Worm (Caenorhabditis elegans) whole organism, young adult: ENCODE results near the gene C31C9.9.

Experiments used
- B0336.3 ChIP-seq: fragments of 200-800 bp; sonication (Bioruptor generic); IDR thresholded peaks from 2 replicates; pipeline ENCODE4 v1.3.6; 2022; ENCODE audit warnings: missing genetic modification characterization, missing compliant biosample characterization
- ama-1 ChIP-seq, 3 experiments: fragments of 150-350 bp in 1 of 3; sonication (generic microtip) in 2 of 3; optimal IDR thresholded peaks; 2 replicates each; lab custom pipeline; 2014 to 2018; ENCODE audit warnings: missing biosample characterization in 2 of 3, missing genetic modification characterization in 2 of 3, missing genetic modification reagents in 2 of 3
- aptf-2 ChIP-seq: fragments of 200-800 bp; sonication (Bioruptor generic); conservative IDR thresholded peaks from 2 replicates; pipeline ENCODE4 v1.3.6; 2022; ENCODE audit warnings: missing genetic modification reagents, missing genetic modification characterization, missing compliant biosample characterization
- ccch-3 ChIP-seq: fragments of 200-800 bp; sonication (Bioruptor generic); optimal IDR thresholded peaks from 2 replicates; lab custom pipeline; 2018; ENCODE audit warnings: mild to moderate bottlenecking, missing genetic modification characterization, missing compliant biosample characterization
- madf-3 ChIP-seq: fragments of 200-800 bp; sonication (Bioruptor generic); IDR thresholded peaks from 2 replicates; pipeline ENCODE4 v1.3.6; 2022; ENCODE audit warnings: missing genetic modification reagents, missing genetic modification characterization, missing compliant biosample characterization
- nhr-90 ChIP-seq: sonication (generic microtip); optimal IDR thresholded peaks from 2 replicates; lab custom pipeline; 2016; ENCODE audit warnings: missing genotype, mild to moderate bottlenecking, missing genetic modification characterization, missing compliant biosample characterization
- zfh-2 ChIP-seq: fragments of 200-800 bp; sonication (Bioruptor generic); conservative IDR thresholded peaks from 2 replicates; pipeline ENCODE4 v1.3.6; 2022; ENCODE audit warnings: missing genetic modification reagents, missing genetic modification characterization, missing compliant biosample characterization

ce11 chrII:13617808-13618207 is 37.0 kb upstream of the C31C9.9 start, which contains the start of gene gst-12:
- TF ChIP-seq ccch-3 (GFP tag; lab: Kevin White, UChicago) (no peak), aptf-2 (GFP tag; lab: Robert Waterston, UW) (no peak), zfh-2 (GFP tag; lab: Robert Waterston, UW) (no peak), B0336.3 (GFP tag; lab: Robert Waterston, UW) (no peak), madf-3 (GFP tag; lab: Robert Waterston, UW) (no peak), nhr-90 (tag; lab: Kevin White, UChicago) (no peak), ama-1 (optimal IDR thresholded peaks at IDR 0.05; lab: Kevin White, UChicago) (no peak), ama-1 (GFP tag; optimal IDR thresholded peaks at IDR 0.05; lab: Kevin White, UChicago) (no peak)
